Worm (Caenorhabditis elegans) whole organism, L3 larva: Measurements from ENCODE around the gene gei-1.

ENCODE experiments used
- elt-3 ChIP-seq, 3 experiments: fragments of 150-350 bp in 1 of 3; sonication (generic microtip) in 2 of 3; optimal IDR thresholded peaks; 2 replicates in 2 of 3; 4 replicates in 1 of 3; lab custom pipeline; 2014 to 2017; ENCODE audit warnings: missing biosample characterization in 3 of 3, missing genetic modification characterization in 3 of 3
- eor-1 ChIP-seq, 2 experiments: fragments of 150-350 bp; optimal IDR thresholded peaks; 2 replicates each; lab custom pipeline; 2014 to 2018; ENCODE audit warnings: missing biosample characterization in 2 of 2, missing genetic modification characterization in 2 of 2
- fos-1 ChIP-seq: fragments of 150-350 bp; optimal IDR thresholded peaks from 2 replicates; lab custom pipeline; 2014; ENCODE audit warnings: missing biosample characterization, missing genetic modification characterization
- jun-1 ChIP-seq: fragments of 150-350 bp; optimal IDR thresholded peaks from 2 replicates; lab custom pipeline; 2014; ENCODE audit warnings: missing biosample characterization, missing genetic modification reagents, missing genetic modification characterization
- nfya-1 ChIP-seq: sonication (generic microtip); optimal IDR thresholded peaks from 2 replicates; lab custom pipeline; 2017; ENCODE audit warnings: missing genetic modification characterization, mild to moderate bottlenecking, missing compliant biosample characterization, antibody characterized with exemption, moderate library complexity; ENCODE audit not compliant: insufficient read depth
- nhr-237 ChIP-seq: fragments of 150-350 bp; optimal IDR thresholded peaks from 2 replicates; lab custom pipeline; 2014; ENCODE audit warnings: missing biosample characterization, missing genetic modification characterization
- pqm-1 ChIP-seq: fragments of 150-350 bp; optimal IDR thresholded peaks from 2 replicates; lab custom pipeline; 2017; ENCODE audit warnings: missing biosample characterization, missing genetic modification characterization, inconsistent platforms
- unc-62 ChIP-seq: fragments of 150-350 bp; sonication (generic microtip); optimal IDR thresholded peaks from 4 replicates; lab custom pipeline; 2014; ENCODE audit warnings: missing biosample characterization, missing genetic modification reagents, missing genetic modification characterization

DNA sequence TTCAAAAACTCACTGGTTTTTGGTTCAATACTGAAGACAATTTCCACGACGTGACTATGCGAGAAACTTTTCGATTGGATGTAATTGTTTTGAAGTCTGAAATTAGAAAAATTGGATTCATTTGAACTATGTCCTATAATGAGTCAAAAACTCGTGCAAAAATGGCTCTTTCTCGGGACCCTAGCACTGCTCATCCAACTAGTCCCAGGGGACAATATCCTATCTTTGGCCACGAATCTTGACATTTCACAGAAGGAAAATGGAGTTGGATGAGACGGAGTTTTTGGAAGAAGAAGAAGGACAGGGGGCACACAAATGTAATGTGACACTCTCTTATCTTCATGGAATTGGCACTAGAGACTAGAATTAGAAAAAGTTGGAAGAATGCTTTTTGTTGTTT lies 37.2 kb downstream of the gei-1 start:
- no peak for TF ChIP-seq pqm-1
- TF ChIP-seq fos-1 (tag; lab: Kevin White, UChicago) = no peak
- TF ChIP-seq nhr-237 (tag; lab: Kevin White, UChicago) = no peak
- no peak for TF ChIP-seq eor-1 (tag; optimal IDR thresholded peaks at IDR 0.05; lab: Kevin White, UChicago)
- no peak for TF ChIP-seq elt-3 (tag; optimal IDR thresholded peaks at IDR 0.05; lab: Kevin White, UChicago)
- no peak for TF ChIP-seq jun-1 (tag; lab: Kevin White, UChicago)
- no peak for TF ChIP-seq nfya-1 (tag; lab: Kevin White, UChicago)
- no peak for TF ChIP-seq unc-62 (GFP tag; lab: Kevin White, UChicago)
